Worm (Caenorhabditis elegans) whole organism, early embryonic: Measurements from ENCODE around the gene clec-67.

Source experiments
- B0310.2 ChIP-seq: sonication (generic microtip); optimal IDR thresholded peaks from 2 replicates; lab custom pipeline; 2016; ENCODE audit warnings: mild to moderate bottlenecking, missing genetic modification characterization, missing compliant biosample characterization
- F13C5.2 ChIP-seq: sonication (generic microtip); optimal IDR thresholded peaks from 2 replicates; lab custom pipeline; 2017; ENCODE audit warnings: mild to moderate bottlenecking, missing genetic modification characterization, inconsistent platforms, missing compliant biosample characterization
- aly-1 ChIP-seq: sonication (generic microtip); optimal IDR thresholded peaks from 2 replicates; lab custom pipeline; 2016; ENCODE audit warnings: missing genetic modification characterization, missing compliant biosample characterization
- ama-1 ChIP-seq: fragments of 150-350 bp; optimal IDR thresholded peaks from 2 replicates; lab custom pipeline; 2014
- ceh-13 ChIP-seq: fragments of 200-800 bp; sonication (Bioruptor generic); optimal IDR thresholded peaks from 2 replicates; lab custom pipeline; 2018; ENCODE audit warnings: mild to moderate bottlenecking, missing genetic modification characterization, missing compliant biosample characterization
- ceh-36 ChIP-seq: sonication (generic microtip); optimal IDR thresholded peaks from 2 replicates; lab custom pipeline; 2016; ENCODE audit warnings: missing genetic modification characterization, inconsistent platforms, missing compliant biosample characterization
- ets-7 ChIP-seq: sonication (generic microtip); optimal IDR thresholded peaks from 2 replicates; lab custom pipeline; 2016; ENCODE audit warnings: missing genotype, missing genetic modification characterization, missing compliant biosample characterization
- flt-1 ChIP-seq: fragments of 200-800 bp; sonication (Bioruptor generic); IDR thresholded peaks from 2 replicates; pipeline ENCODE4 v1.3.6; 2022; ENCODE audit warnings: missing genetic modification characterization, missing compliant biosample characterization
- hmbx-1 ChIP-seq: sonication (generic microtip); optimal IDR thresholded peaks from 2 replicates; lab custom pipeline; 2016; ENCODE audit warnings: mild to moderate bottlenecking, missing genetic modification characterization, missing compliant biosample characterization
- hmg-4 ChIP-seq: fragments of 200-800 bp; sonication (Bioruptor generic); optimal IDR thresholded peaks from 2 replicates; lab custom pipeline; 2018; ENCODE audit warnings: mild to moderate bottlenecking, missing genetic modification characterization, missing compliant biosample characterization
- hnd-1 ChIP-seq: sonication (generic microtip); optimal IDR thresholded peaks from 2 replicates; lab custom pipeline; 2016; ENCODE audit warnings: missing genetic modification characterization, missing compliant biosample characterization
- pes-1 ChIP-seq: fragments of 200-800 bp; sonication (Bioruptor generic); IDR thresholded peaks from 2 replicates; pipeline ENCODE4 v1.3.6; 2022; ENCODE audit warnings: missing genetic modification reagents, missing genetic modification characterization, missing compliant biosample characterization
- scrt-1 ChIP-seq: fragments of 200-800 bp; sonication (Bioruptor generic); IDR thresholded peaks from 2 replicates; pipeline ENCODE4 v1.3.6; 2022; ENCODE audit warnings: missing genetic modification characterization, missing compliant biosample characterization
- sea-1 ChIP-seq: fragments of 200-800 bp; sonication (Bioruptor generic); conservative IDR thresholded peaks from 2 replicates; pipeline ENCODE4 v1.3.6; 2022; ENCODE audit warnings: missing genetic modification characterization, missing compliant biosample characterization
- tbx-11 ChIP-seq: fragments of 200-800 bp; sonication (Bioruptor generic); IDR thresholded peaks from 2 replicates; pipeline ENCODE4 v1.3.6; 2022; ENCODE audit warnings: missing genetic modification characterization, missing compliant biosample characterization
- tbx-37 ChIP-seq: fragments of 200-800 bp; sonication (Bioruptor generic); conservative IDR thresholded peaks from 2 replicates; pipeline ENCODE4 v1.3.6; 2022; ENCODE audit warnings: missing genetic modification reagents, missing genetic modification characterization, missing compliant biosample characterization
- tra-4 ChIP-seq: sonication (generic microtip); optimal IDR thresholded peaks from 2 replicates; lab custom pipeline; 2017; ENCODE audit warnings: missing genetic modification characterization, missing compliant biosample characterization

Gene clec-67

DNA sequence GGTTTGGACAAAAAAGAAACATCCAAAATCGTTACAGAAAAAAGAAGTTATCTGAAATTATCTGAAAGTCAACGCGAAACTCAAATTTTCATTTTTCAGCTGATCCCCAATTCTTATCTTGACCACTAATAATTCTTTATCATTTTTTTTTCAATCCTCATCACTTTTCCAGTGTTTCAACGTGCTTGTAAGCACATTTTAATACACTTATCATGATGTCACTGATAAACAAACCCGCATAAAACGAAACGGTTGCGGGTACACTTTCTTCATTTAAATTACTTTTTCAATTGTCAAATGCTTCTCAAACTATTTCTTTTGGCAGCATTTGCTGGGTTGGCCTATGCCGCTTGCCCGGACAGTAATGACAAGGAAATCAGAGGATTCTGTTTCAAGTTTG is at the start of gene clec-67:
Gene clec-67 (plus strand): TSS at position 268 of the 400 bp plus-strand sequence.
- no peak for TF ChIP-seq B0310.2 (tag; lab: Kevin White, UChicago)
- no peak for TF ChIP-seq tra-4 (tag; lab: Kevin White, UChicago)
- TF ChIP-seq hnd-1 (tag; lab: Kevin White, UChicago), result no peak
- TF ChIP-seq tbx-11 (GFP tag; lab: Robert Waterston, UW), result no peak
- no peak for TF ChIP-seq scrt-1 (GFP tag; lab: Robert Waterston, UW)
- TF ChIP-seq tbx-37 (GFP tag; lab: Robert Waterston, UW), result no peak
- TF ChIP-seq ama-1, result no peak
- TF ChIP-seq sea-1 (GFP tag; lab: Robert Waterston, UW), result no peak
- TF ChIP-seq pes-1 (GFP tag; lab: Robert Waterston, UW), result no peak
- no peak for TF ChIP-seq hmg-4 (GFP tag; lab: Kevin White, UChicago)
- no peak for TF ChIP-seq F13C5.2 (tag; lab: Kevin White, UChicago)
- TF ChIP-seq hmbx-1 (tag; lab: Kevin White, UChicago), result no peak

DNA sequence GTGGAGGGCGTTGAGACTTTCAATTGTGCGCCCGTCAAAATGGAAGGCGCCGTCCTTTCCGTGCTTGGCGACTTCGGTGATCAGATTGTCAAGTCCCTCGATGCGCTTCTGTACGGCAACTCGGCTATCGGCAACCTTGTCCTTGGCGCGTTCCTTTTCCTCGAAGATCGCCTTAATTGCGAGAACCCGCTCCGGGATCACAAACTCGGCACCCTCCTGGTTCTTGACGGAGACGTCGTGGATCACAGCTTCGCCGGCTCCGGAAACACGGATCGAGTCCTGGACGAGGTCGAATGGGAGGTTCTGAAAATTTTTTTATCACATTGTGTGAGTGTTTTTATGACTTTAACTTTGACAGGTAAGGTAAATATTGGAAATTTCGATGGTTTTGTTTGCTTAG is 48.8 kb upstream of the clec-67 start:
- TF ChIP-seq sea-1 (GFP tag; lab: Robert Waterston, UW), result no peak
- TF ChIP-seq pes-1 (GFP tag; lab: Robert Waterston, UW), result no peak
- no peak for TF ChIP-seq B0310.2 (tag; lab: Kevin White, UChicago)
- no peak for TF ChIP-seq scrt-1 (GFP tag; lab: Robert Waterston, UW)
- no peak for TF ChIP-seq ama-1
- no peak for TF ChIP-seq ceh-36 (tag; lab: Kevin White, UChicago)
- no peak for TF ChIP-seq aly-1 (tag; lab: Kevin White, UChicago)
- no peak for TF ChIP-seq flt-1
- no peak for TF ChIP-seq F13C5.2 (tag; lab: Kevin White, UChicago)
- TF ChIP-seq ets-7 (tag; lab: Kevin White, UChicago), result no peak
- no peak for TF ChIP-seq hmbx-1 (tag; lab: Kevin White, UChicago)
- TF ChIP-seq tra-4 (tag; lab: Kevin White, UChicago), result no peak
- no peak for TF ChIP-seq tbx-37 (GFP tag; lab: Robert Waterston, UW)
- no peak for TF ChIP-seq ceh-13 (GFP tag; lab: Kevin White, UChicago)
- no peak for TF ChIP-seq hmg-4 (GFP tag; lab: Kevin White, UChicago)
- no peak for TF ChIP-seq hnd-1 (tag; lab: Kevin White, UChicago)
- TF ChIP-seq tbx-11 (GFP tag; lab: Robert Waterston, UW), result no peak

DNA sequence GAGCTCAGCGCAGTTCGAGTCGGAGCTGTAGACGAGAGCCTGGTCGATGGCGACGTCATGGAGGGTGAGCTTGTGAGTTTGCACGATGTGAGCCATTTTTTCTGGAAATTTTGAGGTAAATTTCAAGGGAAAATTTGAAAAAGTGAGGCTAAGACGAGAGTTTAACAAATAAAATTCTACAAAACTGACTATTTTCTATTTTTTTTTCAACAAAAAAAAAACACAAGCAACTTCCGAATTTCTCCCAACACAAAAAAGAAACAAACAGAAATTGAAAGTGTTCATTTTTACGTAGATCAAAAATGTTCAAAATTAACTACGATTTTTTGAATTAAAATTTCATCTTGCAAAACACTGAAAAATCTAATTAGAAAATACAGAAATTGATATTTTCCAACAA is 48.3 kb upstream of the clec-67 start, which contains the start of gene F37C4.5:
Gene F37C4.5 (minus strand): TSS at position 101 of the 400 bp plus-strand sequence.
- TF ChIP-seq ceh-13 (GFP tag; lab: Kevin White, UChicago), result no peak
- no peak for TF ChIP-seq scrt-1 (GFP tag; lab: Robert Waterston, UW)
- no peak for TF ChIP-seq pes-1 (GFP tag; lab: Robert Waterston, UW)
- TF ChIP-seq hmg-4 (GFP tag; lab: Kevin White, UChicago), result no peak
- no peak for TF ChIP-seq sea-1 (GFP tag; lab: Robert Waterston, UW)

DNA sequence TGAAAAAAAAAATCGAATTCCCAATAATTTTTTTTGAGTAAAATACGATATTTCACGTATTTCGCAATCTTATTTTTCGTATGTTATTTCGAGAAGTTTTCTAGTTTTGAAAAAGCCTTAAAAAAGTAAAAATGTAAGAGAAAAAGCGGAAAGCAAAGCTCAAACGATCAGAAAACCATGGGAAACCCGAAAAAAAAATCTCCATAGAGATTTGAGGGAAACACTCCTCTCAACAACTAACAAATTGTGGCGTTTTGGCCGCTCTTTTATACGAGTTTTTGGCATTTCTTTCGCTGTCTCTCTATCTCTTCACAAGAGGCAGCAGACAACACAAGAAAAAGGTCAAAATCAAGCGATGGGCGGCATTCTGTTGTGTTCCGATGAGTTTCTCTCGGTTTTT is 47.5 kb upstream of the clec-67 start:
- no peak for TF ChIP-seq scrt-1 (GFP tag; lab: Robert Waterston, UW)
- no peak for TF ChIP-seq F13C5.2 (tag; lab: Kevin White, UChicago)
- TF ChIP-seq hmg-4 (GFP tag; lab: Kevin White, UChicago), result no peak
- no peak for TF ChIP-seq ama-1

DNA sequence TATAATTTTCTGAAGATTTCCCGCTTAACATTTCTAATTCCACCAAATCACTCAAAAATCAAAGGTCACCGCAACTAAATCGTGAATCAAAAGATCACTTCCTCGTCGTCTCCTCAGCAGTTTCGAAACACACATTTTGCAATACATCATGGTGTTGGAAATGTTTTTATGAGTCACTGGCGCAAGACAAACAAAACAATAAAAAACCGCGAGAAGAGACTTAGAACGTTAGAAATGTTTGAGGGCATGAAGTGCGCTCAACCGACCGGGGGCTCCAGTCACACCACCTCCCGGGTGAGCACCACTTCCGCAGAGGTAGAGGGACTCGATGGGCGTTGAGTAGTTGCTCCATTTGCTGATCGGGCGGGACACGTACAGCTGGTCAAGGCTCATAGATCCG is 46.7 kb upstream of the clec-67 start:
- no peak for TF ChIP-seq tbx-37 (GFP tag; lab: Robert Waterston, UW)
- TF ChIP-seq tra-4 (tag; lab: Kevin White, UChicago), result no peak
- no peak for TF ChIP-seq hmbx-1 (tag; lab: Kevin White, UChicago)
- no peak for TF ChIP-seq hmg-4 (GFP tag; lab: Kevin White, UChicago)
- no peak for TF ChIP-seq aly-1 (tag; lab: Kevin White, UChicago)
- TF ChIP-seq ceh-13 (GFP tag; lab: Kevin White, UChicago), result no peak

DNA sequence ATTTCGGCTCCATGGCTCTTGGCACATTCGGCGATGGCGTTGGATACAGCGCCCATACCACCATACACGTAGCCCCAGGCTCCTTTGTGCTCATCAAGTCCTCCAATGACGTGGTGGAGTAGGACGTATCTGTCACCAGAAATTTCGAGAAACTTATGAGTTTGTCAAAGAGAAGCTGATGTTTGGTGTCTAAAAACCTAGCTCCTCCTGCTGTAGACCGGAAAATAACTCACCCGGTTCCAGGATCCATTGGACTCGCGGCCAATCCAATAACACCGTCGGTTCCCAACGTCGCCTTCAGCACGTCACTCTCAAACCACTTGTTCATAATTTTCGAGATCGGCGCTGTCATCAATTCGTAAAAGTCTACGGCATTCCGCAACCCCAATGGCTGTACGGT is 45.0 kb upstream of the clec-67 start:
- TF ChIP-seq tra-4 (tag; lab: Kevin White, UChicago) (no peak), scrt-1 (GFP tag; lab: Robert Waterston, UW) (no peak), hmg-4 (GFP tag; lab: Kevin White, UChicago) (no peak), hnd-1 (tag; lab: Kevin White, UChicago) (no peak), ets-7 (tag; lab: Kevin White, UChicago) (no peak), pes-1 (GFP tag; lab: Robert Waterston, UW) (no peak), sea-1 (GFP tag; lab: Robert Waterston, UW) (no peak), B0310.2 (tag; lab: Kevin White, UChicago) (no peak), flt-1 (no peak), tbx-37 (GFP tag; lab: Robert Waterston, UW) (no peak), F13C5.2 (tag; lab: Kevin White, UChicago) (no peak), ceh-36 (tag; lab: Kevin White, UChicago) (no peak), ceh-13 (GFP tag; lab: Kevin White, UChicago) (no peak), hmbx-1 (tag; lab: Kevin White, UChicago) (no peak), ama-1 (no peak), tbx-11 (GFP tag; lab: Robert Waterston, UW) (no peak), aly-1 (tag; lab: Kevin White, UChicago) (no peak)

DNA sequence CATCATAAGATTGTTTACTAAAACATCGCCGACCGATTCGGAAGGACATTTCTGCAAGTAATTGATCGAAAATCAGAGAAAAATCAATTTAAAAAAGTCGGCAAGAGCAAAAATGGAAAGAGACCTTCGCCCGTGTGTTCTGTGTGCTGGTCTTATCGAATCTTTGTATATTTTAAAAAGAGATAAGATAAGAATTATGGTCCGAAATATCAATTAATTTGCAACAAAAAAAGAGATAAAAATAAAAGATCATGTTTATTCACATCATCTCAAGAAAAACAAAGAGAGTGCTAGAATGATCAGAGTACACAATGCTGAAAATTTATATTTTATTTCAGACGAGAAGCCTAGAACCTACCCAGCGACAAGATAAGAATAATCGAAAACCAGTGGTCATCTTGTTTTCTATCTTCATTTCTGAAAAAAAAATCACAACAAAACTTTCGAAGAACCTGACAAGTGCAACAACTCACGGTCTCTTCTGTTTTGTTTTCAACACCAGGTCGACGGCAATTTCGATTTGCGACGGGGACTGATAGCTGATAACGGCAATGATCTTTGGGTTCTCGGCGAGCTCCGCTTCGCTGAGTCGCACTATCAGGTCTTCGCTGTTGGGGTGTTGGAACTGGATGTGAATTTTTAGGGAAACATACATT is 43.6 kb upstream of the clec-67 start, which contains the start of gene F37C4.6:
Gene F37C4.6 (minus strand): TSS at position 51 of the 656 bp plus-strand sequence.
- TF ChIP-seq tbx-37 (GFP tag; lab: Robert Waterston, UW), result no peak
- no peak for TF ChIP-seq B0310.2 (tag; lab: Kevin White, UChicago)
- TF ChIP-seq ets-7 (tag; lab: Kevin White, UChicago), result no peak
- TF ChIP-seq tra-4 (tag; lab: Kevin White, UChicago), result no peak
- TF ChIP-seq hmbx-1 (tag; lab: Kevin White, UChicago), result no peak
- TF ChIP-seq sea-1 (GFP tag; lab: Robert Waterston, UW), result no peak
- no peak for TF ChIP-seq pes-1 (GFP tag; lab: Robert Waterston, UW)
- no peak for TF ChIP-seq hmg-4 (GFP tag; lab: Kevin White, UChicago)
- TF ChIP-seq hnd-1 (tag; lab: Kevin White, UChicago), result no peak
- TF ChIP-seq ama-1, result no peak
- TF ChIP-seq flt-1, result no peak
- TF ChIP-seq scrt-1 (GFP tag; lab: Robert Waterston, UW), result no peak
